Worm (Caenorhabditis elegans) whole organism, L4 larva: ENCODE data around the gene ufd-2.

Experiments used
- Y105C5A.15 ChIP-seq: fragments of 200-800 bp; sonication (Bioruptor generic); IDR thresholded peaks from 2 replicates; pipeline ENCODE4 v1.3.6; 2022; ENCODE audit warnings: missing genetic modification characterization, missing compliant biosample characterization
- aly-2 ChIP-seq: sonication (generic microtip); optimal IDR thresholded peaks from 2 replicates; lab custom pipeline; 2018; ENCODE audit warnings: missing biosample characterization, missing genetic modification characterization
- ceh-82 ChIP-seq: sonication (generic microtip); optimal IDR thresholded peaks from 2 replicates; lab custom pipeline; 2017; ENCODE audit warnings: missing biosample characterization, missing genetic modification characterization
- duxl-1 ChIP-seq: sonication (generic microtip); optimal IDR thresholded peaks from 2 replicates; lab custom pipeline; 2016; ENCODE audit warnings: mild to moderate bottlenecking, missing genetic modification characterization, moderate library complexity, missing compliant biosample characterization; ENCODE audit not compliant: poor library complexity
- mep-1 ChIP-seq: fragments of 150-350 bp; sonication (generic microtip); optimal IDR thresholded peaks from 3 replicates; lab custom pipeline; 2014; ENCODE audit warnings: missing biosample characterization, missing genetic modification characterization
- rbr-2 ChIP-seq: sonication (generic microtip); optimal IDR thresholded peaks from 2 replicates; lab custom pipeline; 2016; ENCODE audit warnings: missing genotype, missing genetic modification characterization, missing compliant biosample characterization
- snpc-4 ChIP-seq: fragments of 150-350 bp; optimal IDR thresholded peaks from 2 replicates; lab custom pipeline; 2014; ENCODE audit warnings: missing biosample characterization, missing genetic modification characterization
- vab-7 ChIP-seq: fragments of 200-800 bp; sonication (Bioruptor generic); IDR thresholded peaks from 2 replicates; pipeline ENCODE4 v1.3.6; 2022; ENCODE audit warnings: missing genetic modification reagents, missing genetic modification characterization, missing compliant biosample characterization
- ztf-11 ChIP-seq: fragments of 150-350 bp; optimal IDR thresholded peaks from 2 replicates; lab custom pipeline; 2014; ENCODE audit warnings: missing biosample characterization, missing genetic modification characterization

DNA sequence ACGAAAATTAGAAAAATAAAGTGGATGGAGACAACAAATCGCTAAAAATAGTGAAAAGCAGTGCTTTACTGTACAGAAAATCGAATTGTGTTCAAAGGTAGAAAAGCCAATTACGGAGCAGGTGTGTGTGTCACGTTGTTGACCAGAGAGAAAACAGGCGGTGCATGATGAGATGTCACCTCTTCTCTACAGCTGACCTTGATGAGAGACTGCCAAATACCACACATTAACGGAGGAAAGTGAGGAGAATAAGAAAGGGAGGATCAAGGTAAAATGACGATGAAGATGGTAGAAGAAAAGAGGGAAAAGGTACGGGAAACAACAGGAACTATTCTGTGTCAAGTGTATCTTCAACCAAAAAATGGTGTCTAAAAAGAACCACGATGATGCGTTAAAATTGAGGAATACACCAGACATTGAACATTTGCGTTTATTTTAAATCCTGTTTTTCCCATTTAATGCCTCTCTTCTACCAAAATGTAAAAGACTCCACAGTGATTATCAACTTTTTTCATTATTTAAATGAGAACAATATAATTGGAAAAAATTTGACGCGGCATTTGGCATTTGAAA, 36.8 kb downstream of the ufd-2 start:
- TF ChIP-seq ceh-82 (no peak), vab-7 (GFP tag; lab: Robert Waterston, UW) (no peak), snpc-4 (tag; lab: Kevin White, UChicago) (no peak), duxl-1 (tag; lab: Kevin White, UChicago) (no peak), mep-1 (tag; lab: Kevin White, UChicago) (no peak), rbr-2 (tag; lab: Kevin White, UChicago) (no peak), Y105C5A.15 (no peak), ztf-11 (no peak), aly-2 (tag; lab: Kevin White, UChicago) (no peak)
